Worm (Caenorhabditis elegans): ENCODE data around the gene ints-2.
A peak's percentile ranks its signal among the peaks of the same experiment; 100 is the strongest.

Gene ints-2

ce11 chrV:14197651-14198050, 12.2 kb downstream of the ints-2 start (continued):
- TF ChIP-seq let-607 (tag; optimal IDR thresholded peaks at IDR 0.05) (no peak), Y79H2A.3 (GFP tag; conservative IDR thresholded peaks at IDR 0.05) (no peak), zim-3 (tag; optimal IDR thresholded peaks at IDR 0.05) (peak; percentile 19), cebp-1 (GFP tag; IDR thresholded peaks at IDR 0.05) (no peak), cebp-1 (tag; optimal IDR thresholded peaks at IDR 0.05) (peak; percentile 49), madf-6 (GFP tag; IDR thresholded peaks at IDR 0.05) (no peak), gei-17 (GFP tag; optimal IDR thresholded peaks at IDR 0.05) (no peak), madf-8 (GFP tag; conservative IDR thresholded peaks at IDR 0.05) (no peak), ceh-100 (GFP tag; IDR thresholded peaks at IDR 0.05) (no peak), ztf-28 (GFP tag; IDR thresholded peaks at IDR 0.05) (no peak), Y53G8AR.9 (GFP tag; conservative IDR thresholded peaks at IDR 0.05) (peak; percentile 60; the same call in 1 of the 2 replicates), B0336.3 (GFP tag; IDR thresholded peaks at IDR 0.05) (peak; percentile 34; the same call in 1 of the 2 replicates), tbp1 (GFP tag; optimal IDR thresholded peaks at IDR 0.05) (peak; percentile 42), dox-1 (GFP tag; IDR thresholded peaks at IDR 0.05) (no peak), lsy-27 (tag; optimal IDR thresholded peaks at IDR 0.05; ENCODE audit: borderline replicate concordance, insufficient read depth) (no peak), ztf-26 (tag; optimal IDR thresholded peaks at IDR 0.05) (no peak), lag-1 (GFP tag; IDR thresholded peaks at IDR 0.05) (no peak), somi-1 (GFP tag; optimal IDR thresholded peaks at IDR 0.05) (no peak), Y95B8A.8 (GFP tag; IDR thresholded peaks at IDR 0.05) (no peak), hmg-1.2 (GFP tag; IDR thresholded peaks at IDR 0.05) (0 out of 2 replicates have a peak, but pooled peaks have one; percentile 9), akir-1 (GFP tag; optimal IDR thresholded peaks at IDR 0.05) (no peak), madf-3 (GFP tag; IDR thresholded peaks at IDR 0.05) (no peak), F10E7.11 (tag; optimal IDR thresholded peaks at IDR 0.05) (no peak), ceh-91 (GFP tag; IDR thresholded peaks at IDR 0.05) (no peak), Y56A3A.18 (GFP tag; IDR thresholded peaks at IDR 0.05) (peak; percentile 39; the same call in 1 of the 2 replicates), snpc-1.3 (tag; optimal IDR thresholded peaks at IDR 0.05; ENCODE audit: insufficient read depth) (peak; percentile 4), ceh-79 (tag; optimal IDR thresholded peaks at IDR 0.05) (no peak), ceh-40 (GFP tag; IDR thresholded peaks at IDR 0.05) (no peak), tlf-1 (GFP tag; optimal IDR thresholded peaks at IDR 0.05) (no peak), D2030.7 (GFP tag; IDR thresholded peaks at IDR 0.05) (no peak), hmg-20 (GFP tag; IDR thresholded peaks at IDR 0.05) (no peak), atf-7 (tag; optimal IDR thresholded peaks at IDR 0.05) (no peak), ceh-58 (GFP tag; IDR thresholded peaks at IDR 0.05) (no peak), B0019.2 (GFP tag; conservative IDR thresholded peaks at IDR 0.05) (0 out of 2 replicates have a peak, but pooled peaks have one; percentile 13), F52B5.7 (tag; optimal IDR thresholded peaks at IDR 0.05) (peak; percentile 44), Y67H2A.10 (GFP tag; conservative IDR thresholded peaks at IDR 0.05) (no peak), nfyb-1 (GFP tag; IDR thresholded peaks at IDR 0.05) (peak; percentile 83; the same call in 1 of the 2 replicates), T26A5.8 (tag; optimal IDR thresholded peaks at IDR 0.05) (no peak), ekl-4 (GFP tag; IDR thresholded peaks at IDR 0.05) (peak; percentile 35; the same call in 1 of the 2 replicates), egl-18 (GFP tag; IDR thresholded peaks at IDR 0.05) (no peak), C17E4.6 (GFP tag; IDR thresholded peaks at IDR 0.05) (no peak), attf-5 (GFP tag; optimal IDR thresholded peaks at IDR 0.05) (peak; percentile 39), dpl-1 (GFP tag; optimal IDR thresholded peaks at IDR 0.05) (no peak), nhr-179 (tag; optimal IDR thresholded peaks at IDR 0.05) (no peak)
